Worm (Caenorhabditis elegans) whole organism, L1 larva: ENCODE data around the gene srx-137.

Experiments
- F16B12.6 ChIP-seq: fragments of 150-350 bp; optimal IDR thresholded peaks from 2 replicates; lab custom pipeline; 2014; ENCODE audit warnings: missing biosample characterization, missing genetic modification characterization
- fkh-10 ChIP-seq: sonication (generic microtip); optimal IDR thresholded peaks from 2 replicates; lab custom pipeline; 2017; ENCODE audit warnings: missing biosample characterization, missing genetic modification reagents, missing genetic modification characterization
- lsy-2 ChIP-seq, 2 experiments: fragments of 150-350 bp; optimal IDR thresholded peaks; 2 replicates each; lab custom pipeline; 2014; ENCODE audit warnings: missing biosample characterization in 2 of 2, missing genetic modification characterization in 2 of 2
- mdl-1 ChIP-seq, 2 experiments: fragments of 150-350 bp; optimal IDR thresholded peaks; 2 replicates each; lab custom pipeline; 2014 to 2017; ENCODE audit warnings: missing biosample characterization in 2 of 2, missing genetic modification characterization in 2 of 2, inconsistent platforms in 1 of 2
- mep-1 ChIP-seq: fragments of 150-350 bp; optimal IDR thresholded peaks from 2 replicates; lab custom pipeline; 2014; ENCODE audit warnings: missing biosample characterization, missing genetic modification characterization
- nhr-11 ChIP-seq: fragments of 150-350 bp; optimal IDR thresholded peaks from 2 replicates; lab custom pipeline; 2014; ENCODE audit warnings: missing biosample characterization, missing genetic modification characterization
- nhr-28 ChIP-seq: fragments of 150-350 bp; optimal IDR thresholded peaks from 2 replicates; lab custom pipeline; 2014; ENCODE audit warnings: missing biosample characterization, missing genetic modification characterization
- rnt-1 ChIP-seq: sonication (generic microtip); optimal IDR thresholded peaks from 2 replicates; lab custom pipeline; 2016; ENCODE audit warnings: mild to moderate bottlenecking, missing genetic modification characterization, moderate library complexity, missing compliant biosample characterization
- snpc-4 ChIP-seq: fragments of 150-350 bp; optimal IDR thresholded peaks from 2 replicates; lab custom pipeline; 2014; ENCODE audit warnings: missing biosample characterization, missing genetic modification characterization
- unc-30 ChIP-seq: sonication (generic microtip); optimal IDR thresholded peaks from 2 replicates; lab custom pipeline; 2017; ENCODE audit warnings: missing biosample characterization, missing genetic modification characterization
- unc-62 ChIP-seq: fragments of 150-350 bp; optimal IDR thresholded peaks from 2 replicates; lab custom pipeline; 2014; ENCODE audit warnings: missing biosample characterization, missing genetic modification reagents, missing genetic modification characterization

- TF ChIP-seq nhr-11 (no peak), rnt-1 (tag; lab: Kevin White, UChicago) (no peak), lsy-2 (tag; optimal IDR thresholded peaks at IDR 0.05; lab: Kevin White, UChicago) (no peak), mep-1 (tag; lab: Kevin White, UChicago) (no peak), unc-62 (no peak), nhr-28 (tag; lab: Kevin White, UChicago) (no peak), unc-30 (tag; lab: Kevin White, UChicago) (no peak), F16B12.6 (tag; lab: Kevin White, UChicago) (no peak), fkh-10 (GFP tag; lab: Kevin White, UChicago) (no peak), mdl-1 (tag; optimal IDR thresholded peaks at IDR 0.05; lab: Kevin White, UChicago) (no peak), snpc-4 (tag; lab: Kevin White, UChicago) (no peak)
These were observed 12.4 kb upstream of the srx-137 start, which contains the start of gene hpx-2 for ce11 chrV:13850170-13850569.
